Fruit fly (Drosophila melanogaster): ENCODE measurements around the gene CG7384.
A peak's percentile ranks its signal among the peaks of the same experiment; 100 is the strongest.

CG7384 gene

DNA sequence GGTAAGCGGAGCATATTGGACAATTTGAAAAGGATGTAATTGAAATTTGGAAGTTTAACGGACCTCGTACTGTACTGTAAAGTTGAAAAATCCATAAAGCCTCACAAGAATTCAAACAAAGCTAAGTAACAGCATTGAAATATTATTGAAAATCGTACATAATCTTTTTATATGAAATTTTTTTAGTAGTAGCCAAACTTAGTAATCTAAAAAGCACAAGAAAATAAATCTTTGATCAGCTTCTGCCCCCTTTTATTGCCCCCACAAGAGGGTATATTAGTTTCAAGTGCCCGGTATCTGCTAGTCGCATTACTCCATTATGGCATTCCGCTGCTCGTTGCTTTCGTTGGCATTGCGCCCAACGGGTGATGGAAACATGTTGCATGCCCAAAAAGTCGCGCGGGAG lies 43.4 kb downstream of the CG7384 start:
- TF ChIP-seq sv (GFP tag; optimal IDR thresholded peaks at IDR 0.05) (peak; percentile 2), Hr78 (GFP tag; optimal IDR thresholded peaks at IDR 0.05) (no peak)

DNA sequence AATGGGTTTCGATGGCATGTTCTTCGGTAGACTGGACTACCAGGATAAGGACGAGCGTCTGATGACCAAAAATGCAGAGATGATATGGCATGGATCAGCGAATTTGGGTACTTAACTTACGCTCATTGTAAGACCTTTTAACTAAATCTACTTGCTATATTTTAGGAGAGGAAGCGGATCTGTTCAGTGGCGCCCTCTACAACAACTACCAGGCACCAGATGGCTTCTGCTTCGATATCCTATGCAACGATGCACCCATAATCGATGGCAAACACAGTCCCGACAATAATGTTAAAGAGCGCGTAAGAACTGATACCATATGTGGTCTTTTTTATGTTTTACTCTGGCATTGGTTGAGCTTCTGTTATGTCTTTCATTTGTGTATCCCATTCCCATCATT lies 51.3 kb downstream of the CG7384 start:
- TF ChIP-seq Dfd (GFP tag; optimal IDR thresholded peaks at IDR 0.05) (no peak), N (GFP tag; optimal IDR thresholded peaks at IDR 0.05) (no peak), Vsx2 (GFP tag; optimal IDR thresholded peaks at IDR 0.05; ENCODE audit: partially characterized antibody) (no peak), foxo (GFP tag; optimal IDR thresholded peaks at IDR 0.05) (no peak), HLH106 (tag; optimal IDR thresholded peaks at IDR 0.05) (no peak), OdsH (GFP tag; optimal IDR thresholded peaks at IDR 0.05) (no peak), br (GFP tag; optimal IDR thresholded peaks at IDR 0.05) (no peak), rgr (GFP tag; optimal IDR thresholded peaks at IDR 0.05) (no peak), CG9705 (GFP tag; optimal IDR thresholded peaks at IDR 0.05) (no peak), Myc (optimal IDR thresholded peaks at IDR 0.05) (no peak), psq (GFP tag; optimal IDR thresholded peaks at IDR 0.05) (no peak), tai (GFP tag; optimal IDR thresholded peaks at IDR 0.05) (no peak), fru (GFP tag; optimal IDR thresholded peaks at IDR 0.05) (no peak), dsf (GFP tag; optimal IDR thresholded peaks at IDR 0.05; ENCODE audit: borderline replicate concordance) (no peak), pan (optimal IDR thresholded peaks at IDR 0.05) (no peak), Abd-B (GFP tag; optimal IDR thresholded peaks at IDR 0.05) (no peak), Hr83 (GFP tag; optimal IDR thresholded peaks at IDR 0.05; ENCODE audit: poor library complexity, severe bottlenecking) (no peak), h (GFP tag; optimal IDR thresholded peaks at IDR 0.05) (no peak)

Data from whole organism, wandering third instar larva.